Fruit fly (Drosophila melanogaster): ENCODE measurements around the gene slp1.

- TF ChIP-seq psq (optimal IDR thresholded peaks at IDR 0.05) (no peak), Sin3A (optimal IDR thresholded peaks at IDR 0.05) (no peak), insv (optimal IDR thresholded peaks at IDR 0.05) (no peak), h (optimal IDR thresholded peaks at IDR 0.05) (no peak), Myc (optimal IDR thresholded peaks at IDR 0.05) (no peak), ttk (optimal IDR thresholded peaks at IDR 0.05) (no peak)
Observed at dm6 chr2L:3780587-3780986, 44.9 kb upstream of the slp1 start.
